Worm (Caenorhabditis elegans): Measurements from ENCODE around the gene F28B12.6.

DNA sequence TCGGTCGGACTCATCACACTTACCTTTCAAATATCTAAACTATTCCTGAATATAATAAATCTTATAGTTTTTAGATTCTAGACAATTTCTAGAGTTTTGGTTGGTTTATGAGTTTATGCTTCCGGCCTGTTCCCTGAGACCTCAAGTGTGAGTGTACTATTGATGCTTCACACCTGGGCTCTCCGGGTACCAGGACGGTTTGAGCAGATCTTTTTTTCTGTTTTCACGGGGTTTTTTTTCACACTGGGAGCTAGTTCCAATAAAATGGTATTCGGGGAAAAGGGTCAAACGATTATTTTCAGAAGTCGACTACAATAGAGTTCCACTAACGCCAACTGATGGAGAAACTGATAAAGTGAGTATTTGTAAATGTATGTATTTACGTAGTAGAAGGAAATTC is 38.5 kb upstream of the F28B12.6 start:
- TF ChIP-seq ham-2 (GFP tag; optimal IDR thresholded peaks at IDR 0.05) (no peak), M03D4.4 (tag; optimal IDR thresholded peaks at IDR 0.05) (no peak), nhr-28 (tag; optimal IDR thresholded peaks at IDR 0.05) (no peak)
